Worm (Caenorhabditis elegans) whole organism, early embryonic: ENCODE results near the gene F47B8.10.

Experiments
- B0310.2 ChIP-seq: sonication (generic microtip); optimal IDR thresholded peaks from 2 replicates; lab custom pipeline; 2016; ENCODE audit warnings: mild to moderate bottlenecking, missing genetic modification characterization, missing compliant biosample characterization
- ama-1 ChIP-seq: fragments of 150-350 bp; optimal IDR thresholded peaks from 2 replicates; lab custom pipeline; 2014
- ets-7 ChIP-seq: sonication (generic microtip); optimal IDR thresholded peaks from 2 replicates; lab custom pipeline; 2016; ENCODE audit warnings: missing genotype, missing genetic modification characterization, missing compliant biosample characterization
- flt-1 ChIP-seq: fragments of 200-800 bp; sonication (Bioruptor generic); IDR thresholded peaks from 2 replicates; pipeline ENCODE4 v1.3.6; 2022; ENCODE audit warnings: missing genetic modification characterization, missing compliant biosample characterization
- hnd-1 ChIP-seq: sonication (generic microtip); optimal IDR thresholded peaks from 2 replicates; lab custom pipeline; 2016; ENCODE audit warnings: missing genetic modification characterization, missing compliant biosample characterization
- sea-1 ChIP-seq: fragments of 200-800 bp; sonication (Bioruptor generic); conservative IDR thresholded peaks from 2 replicates; pipeline ENCODE4 v1.3.6; 2022; ENCODE audit warnings: missing genetic modification characterization, missing compliant biosample characterization
- tbx-11 ChIP-seq: fragments of 200-800 bp; sonication (Bioruptor generic); IDR thresholded peaks from 2 replicates; pipeline ENCODE4 v1.3.6; 2022; ENCODE audit warnings: missing genetic modification characterization, missing compliant biosample characterization
- tbx-37 ChIP-seq: fragments of 200-800 bp; sonication (Bioruptor generic); conservative IDR thresholded peaks from 2 replicates; pipeline ENCODE4 v1.3.6; 2022; ENCODE audit warnings: missing genetic modification reagents, missing genetic modification characterization, missing compliant biosample characterization
- tra-4 ChIP-seq: sonication (generic microtip); optimal IDR thresholded peaks from 2 replicates; lab custom pipeline; 2017; ENCODE audit warnings: missing genetic modification characterization, missing compliant biosample characterization

DNA sequence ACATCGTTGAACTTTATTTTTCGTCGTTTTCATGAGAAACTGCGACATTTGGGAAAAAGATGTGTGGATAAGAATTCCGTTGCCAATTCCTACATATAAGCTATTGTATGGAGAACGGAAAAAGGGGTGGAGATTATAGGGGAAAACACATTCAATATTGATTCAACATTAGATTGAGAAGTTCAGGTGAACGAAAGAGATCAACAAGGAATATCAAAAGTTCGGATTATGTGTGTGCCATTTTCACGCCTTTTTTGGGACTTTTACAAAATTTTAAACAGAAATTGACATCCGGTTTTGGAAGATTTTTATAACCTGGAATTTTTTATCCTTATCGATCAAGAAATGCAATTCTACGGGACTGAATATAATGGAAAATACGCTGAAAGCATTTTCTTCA is 14.0 kb upstream of the F47B8.10 start, which contains the start of gene F47B8.5:
- TF ChIP-seq sea-1 (GFP tag; lab: Robert Waterston, UW) (no peak), B0310.2 (tag; lab: Kevin White, UChicago) (no peak), tbx-37 (GFP tag; lab: Robert Waterston, UW) (no peak), flt-1 (GFP tag; lab: Robert Waterston, UW) (no peak), ama-1 (lab: Kevin White, UChicago) (no peak), tra-4 (tag; lab: Kevin White, UChicago) (no peak), tbx-11 (GFP tag; lab: Robert Waterston, UW) (no peak), hnd-1 (tag; lab: Kevin White, UChicago) (no peak), ets-7 (tag; lab: Kevin White, UChicago) (no peak)
